Fruit fly (Drosophila melanogaster) whole organism, prepupa: ENCODE measurements around the gene CG9921.

Source experiments
- CG10669 ChIP-seq: fragments of 200-800 bp; sonication (Bioruptor generic); optimal IDR thresholded peaks from 3 replicates; lab custom pipeline; 2018; ENCODE audit warnings: missing biosample characterization, mild to moderate bottlenecking, missing genetic modification characterization, moderate library complexity
- CG11294 ChIP-seq: fragments of 200-800 bp; sonication (Bioruptor generic); IDR thresholded peaks from 2 replicates; pipeline ENCODE4 v1.3.6; 2022; ENCODE audit warnings: missing biosample characterization, missing genetic modification characterization
- CG16779 ChIP-seq: fragments of 200-800 bp; sonication (Bioruptor generic); optimal IDR thresholded peaks from 3 replicates; lab custom pipeline; 2017; ENCODE audit warnings: missing biosample characterization, mild to moderate bottlenecking, missing genetic modification characterization
- CG3032 ChIP-seq: fragments of 200-800 bp; optimal IDR thresholded peaks from 2 replicates; lab custom pipeline; 2019; ENCODE audit warnings: missing biosample characterization, mild to moderate bottlenecking, missing genetic modification characterization, moderate library complexity
- CG34406 ChIP-seq: fragments of 200-800 bp; sonication (Bioruptor generic); optimal IDR thresholded peaks from 3 replicates; lab custom pipeline; 2016; ENCODE audit warnings: missing biosample characterization, missing genetic modification characterization
- CG4318 ChIP-seq: fragments of 200-800 bp; sonication (Bioruptor generic); optimal IDR thresholded peaks from 3 replicates; lab custom pipeline; 2017; ENCODE audit warnings: missing biosample characterization, mild to moderate bottlenecking, missing genetic modification characterization
- CG6163 ChIP-seq: fragments of 200-800 bp; sonication (Bioruptor generic); IDR thresholded peaks from 3 replicates; pipeline ENCODE4 v1.3.6; 2022; ENCODE audit warnings: missing biosample characterization, missing genetic modification characterization
- CG6854 ChIP-seq: fragments of 200-800 bp; sonication (Bioruptor generic); optimal IDR thresholded peaks from 2 replicates; lab custom pipeline; 2017; ENCODE audit warnings: missing biosample characterization, mild to moderate bottlenecking, missing genetic modification characterization
- CG7368 ChIP-seq: fragments of 200-800 bp; sonication (Bioruptor generic); optimal IDR thresholded peaks from 3 replicates; lab custom pipeline; 2016; ENCODE audit warnings: missing biosample characterization, missing genetic modification characterization
- CG8119 ChIP-seq: fragments of 200-800 bp; sonication (Bioruptor generic); IDR thresholded peaks from 3 replicates; pipeline ENCODE4 v1.3.6; 2022; ENCODE audit warnings: missing biosample characterization, missing genetic modification characterization
- CG9139 ChIP-seq: fragments of 200-800 bp; sonication (Bioruptor generic); optimal IDR thresholded peaks from 3 replicates; lab custom pipeline; 2017; ENCODE audit warnings: missing biosample characterization, mild to moderate bottlenecking, missing genetic modification characterization
- Eip78C ChIP-seq: fragments of 200-800 bp; sonication (Bioruptor generic); peaks from one replicate; lab custom pipeline; 2016; ENCODE audit warnings: missing biosample characterization, missing genetic modification characterization
- Hr39 ChIP-seq: fragments of 200-800 bp; sonication (Bioruptor generic); optimal IDR thresholded peaks from 2 replicates; lab custom pipeline; 2016; ENCODE audit warnings: missing biosample characterization, missing genetic modification characterization
- achi ChIP-seq: fragments of 200-800 bp; sonication (Bioruptor generic); optimal IDR thresholded peaks from 3 replicates; lab custom pipeline; 2016; ENCODE audit warnings: missing biosample characterization, missing genetic modification characterization
- dsx ChIP-seq: fragments of 200-800 bp; optimal IDR thresholded peaks from 3 replicates; lab custom pipeline; 2019; ENCODE audit warnings: missing biosample characterization, mild to moderate bottlenecking, missing genetic modification characterization, moderate library complexity; ENCODE audit not compliant: poor library complexity, severe bottlenecking
- eg ChIP-seq: fragments of 200-800 bp; sonication (Bioruptor generic); IDR thresholded peaks from 3 replicates; pipeline ENCODE4 v1.3.6; 2022; ENCODE audit warnings: missing biosample characterization, missing genetic modification characterization
- fd85E ChIP-seq: fragments of 200-800 bp; sonication (Bioruptor generic); optimal IDR thresholded peaks from 3 replicates; lab custom pipeline; 2016; ENCODE audit warnings: missing biosample characterization, missing genetic modification characterization
- fkh ChIP-seq: fragments of 200-800 bp; sonication (Bioruptor generic); optimal IDR thresholded peaks from 3 replicates; lab custom pipeline; 2017; ENCODE audit warnings: missing biosample characterization, mild to moderate bottlenecking, missing genetic modification characterization, moderate library complexity
- svp ChIP-seq: fragments of 200-800 bp; sonication (Bioruptor generic); peaks from one replicate; lab custom pipeline; 2016; ENCODE audit warnings: missing biosample characterization, missing genetic modification characterization
- vri ChIP-seq: fragments of 200-800 bp; sonication (Bioruptor generic); optimal IDR thresholded peaks from 3 replicates; lab custom pipeline; 2016; ENCODE audit warnings: missing biosample characterization, mild to moderate bottlenecking, missing genetic modification characterization

Gene CG9921

dm6 chrX:16285186-16285585, 48.2 kb downstream of the CG9921 start (continued):
- TF ChIP-seq CG8119 (GFP tag; lab: Robert Waterston, UW): no peak

- TF ChIP-seq fkh (GFP tag; lab: Kevin White, UChicago): peak; percentile 34
- TF ChIP-seq vri (GFP tag; lab: Kevin White, UChicago): peak; percentile 78
- no peak for TF ChIP-seq CG9139
- no peak for TF ChIP-seq CG10669 (GFP tag; lab: Kevin White, UChicago)
- TF ChIP-seq CG34406 (GFP tag; lab: Kevin White, UChicago): no peak
- no peak for TF ChIP-seq CG6163 (GFP tag; lab: Robert Waterston, UW)
- peak; percentile 93 for TF ChIP-seq svp (GFP tag; lab: Kevin White, UChicago)
- no peak for TF ChIP-seq CG3032
- TF ChIP-seq Eip78C (GFP tag; lab: Kevin White, UChicago): peak; percentile 20
- TF ChIP-seq CG11294: no peak
These were observed 51.5 kb downstream of the CG9921 start for dm6 chrX:16281717-16282529.

- no peak for TF ChIP-seq svp (GFP tag; lab: Kevin White, UChicago)
- no peak for TF ChIP-seq Hr39
- no peak for TF ChIP-seq CG10669 (GFP tag; lab: Kevin White, UChicago)
- no peak for TF ChIP-seq CG7368 (GFP tag; lab: Kevin White, UChicago)
- no peak for TF ChIP-seq eg (GFP tag; lab: Robert Waterston, UW)
- TF ChIP-seq fd85E (GFP tag; lab: Kevin White, UChicago): no peak
- no peak for TF ChIP-seq achi (GFP tag; lab: Kevin White, UChicago)
- TF ChIP-seq CG4318 (GFP tag; lab: Kevin White, UChicago): no peak
- TF ChIP-seq CG6854 (GFP tag; lab: Kevin White, UChicago): no peak
- TF ChIP-seq CG16779 (tag; lab: Kevin White, UChicago): no peak
- TF ChIP-seq dsx (GFP tag; lab: Kevin White, UChicago): no peak
These were observed 52.1 kb downstream of the CG9921 start for dm6 chrX:16281305-16281704.
